Fruit fly (Drosophila melanogaster) whole organism, embryonic: ENCODE results near the gene ct.

Experiments used
- Atf-2 ChIP-seq: fragments of 200-800 bp; sonication (Bioruptor generic); optimal IDR thresholded peaks from 2 replicates; lab custom pipeline; 2016; ENCODE audit warnings: missing biosample characterization, missing genetic modification characterization
- CG10366 ChIP-seq: fragments of 200-800 bp; sonication (Bioruptor generic); IDR thresholded peaks from 2 replicates; pipeline ENCODE4 v1.3.6; 2022; ENCODE audit warnings: missing biosample characterization, missing genetic modification characterization
- CG10654 ChIP-seq: fragments of 200-800 bp; sonication (Bioruptor generic); optimal IDR thresholded peaks from 2 replicates; lab custom pipeline; 2016; ENCODE audit warnings: missing biosample characterization, missing genetic modification characterization
- CG11696 ChIP-seq: fragments of 200-800 bp; sonication (Bioruptor generic); IDR thresholded peaks from 2 replicates; pipeline ENCODE4 v1.3.6; 2022; ENCODE audit warnings: missing biosample characterization, missing genetic modification characterization
- CG13123 ChIP-seq: fragments of 200-800 bp; sonication (Bioruptor generic); optimal IDR thresholded peaks from 2 replicates; lab custom pipeline; 2016; ENCODE audit warnings: missing biosample characterization, missing genetic modification characterization
- CG13894 ChIP-seq: fragments of 200-800 bp; sonication (Bioruptor generic); optimal IDR thresholded peaks from 3 replicates; lab custom pipeline; 2018; ENCODE audit warnings: missing biosample characterization, mild to moderate bottlenecking, missing genetic modification characterization, moderate library complexity
- CG14050 ChIP-seq: fragments of 200-800 bp; sonication (Bioruptor generic); IDR thresholded peaks from 3 replicates; pipeline ENCODE4 v1.3.6; 2022; ENCODE audit warnings: missing biosample characterization, missing genetic modification characterization
- CG18599 ChIP-seq: fragments of 200-800 bp; sonication (Bioruptor generic); optimal IDR thresholded peaks from 3 replicates; lab custom pipeline; 2017; ENCODE audit warnings: missing biosample characterization, missing genetic modification characterization, mild to moderate bottlenecking, moderate library complexity, missing genetic modification reagents
- CG31441 ChIP-seq: fragments of 200-800 bp; sonication (Bioruptor generic); IDR thresholded peaks from 2 replicates; pipeline ENCODE4 v1.3.6; 2022; ENCODE audit warnings: missing biosample characterization, missing genetic modification characterization
- CG33213 ChIP-seq: fragments of 200-800 bp; sonication (Bioruptor generic); optimal IDR thresholded peaks from 3 replicates; lab custom pipeline; 2016; ENCODE audit warnings: missing biosample characterization, missing genetic modification characterization
- CG33557 ChIP-seq: fragments of 200-800 bp; sonication (Bioruptor generic); optimal IDR thresholded peaks from 2 replicates; lab custom pipeline; 2019; ENCODE audit warnings: missing biosample characterization, mild to moderate bottlenecking, missing genetic modification characterization, moderate library complexity
- CG3407 ChIP-seq: fragments of 200-800 bp; sonication (Bioruptor generic); optimal IDR thresholded peaks from 2 replicates; lab custom pipeline; 2018; ENCODE audit warnings: missing biosample characterization, mild to moderate bottlenecking, missing genetic modification characterization
- CG4820 ChIP-seq: fragments of 200-800 bp; sonication (Bioruptor generic); optimal IDR thresholded peaks from 3 replicates; lab custom pipeline; 2016; ENCODE audit warnings: missing biosample characterization, missing genetic modification characterization
- CG5953 ChIP-seq: fragments of 200-800 bp; sonication (Bioruptor generic); IDR thresholded peaks from 2 replicates; pipeline ENCODE4 v1.3.6; 2022; ENCODE audit warnings: missing biosample characterization, missing genetic modification characterization
- CG6272 ChIP-seq: fragments of 200-800 bp; sonication (Bioruptor generic); IDR thresholded peaks from 2 replicates; pipeline ENCODE4 v1.3.6; 2022; ENCODE audit warnings: missing biosample characterization, missing genetic modification characterization
- CG6689 ChIP-seq: fragments of 200-800 bp; sonication (Bioruptor generic); IDR thresholded peaks from 2 replicates; pipeline ENCODE4 v1.3.6; 2022; ENCODE audit warnings: missing biosample characterization, missing genetic modification characterization
- CG6765 ChIP-seq: fragments of 200-800 bp; sonication (Bioruptor generic); optimal IDR thresholded peaks from 3 replicates; lab custom pipeline; 2017; ENCODE audit warnings: missing biosample characterization, mild to moderate bottlenecking, missing genetic modification characterization
- CG7963 ChIP-seq: fragments of 200-800 bp; sonication (Bioruptor generic); IDR thresholded peaks from 3 replicates; pipeline ENCODE4 v1.3.6; 2022; ENCODE audit warnings: missing biosample characterization, missing genetic modification characterization; ENCODE audit not compliant: partially characterized antibody
- CG8281 ChIP-seq: fragments of 200-800 bp; sonication (Bioruptor generic); optimal IDR thresholded peaks from 2 replicates; lab custom pipeline; 2018; ENCODE audit warnings: missing biosample characterization, mild to moderate bottlenecking, missing genetic modification characterization, moderate library complexity
- CTCF ChIP-seq: fragments of 200-800 bp; sonication (Bioruptor generic); optimal IDR thresholded peaks from 2 replicates; lab custom pipeline; 2017; ENCODE audit warnings: missing biosample characterization, mild to moderate bottlenecking, missing genetic modification characterization, moderate library complexity
- D19B ChIP-seq: fragments of 200-800 bp; sonication (Bioruptor generic); optimal IDR thresholded peaks from 2 replicates; lab custom pipeline; 2017; ENCODE audit warnings: missing biosample characterization, mild to moderate bottlenecking, missing genetic modification characterization
- Dll ChIP-seq: fragments of 200-800 bp; sonication (Bioruptor generic); IDR thresholded peaks from 4 replicates; pipeline ENCODE4 v1.3.6; 2022; ENCODE audit warnings: missing biosample characterization, missing genetic modification characterization; ENCODE audit not compliant: partially characterized antibody
- ERR ChIP-seq: fragments of 200-800 bp; sonication (Bioruptor generic); optimal IDR thresholded peaks from 2 replicates; lab custom pipeline; 2016; ENCODE audit warnings: missing biosample characterization, missing genetic modification characterization
- Ets65A ChIP-seq: fragments of 200-800 bp; sonication (Bioruptor generic); peaks from one replicate; lab custom pipeline; 2016; ENCODE audit warnings: missing biosample characterization, missing genetic modification characterization
- HHEX ChIP-seq: fragments of 200-800 bp; sonication (Bioruptor generic); optimal IDR thresholded peaks from 3 replicates; lab custom pipeline; 2017; ENCODE audit warnings: missing biosample characterization, mild to moderate bottlenecking, missing genetic modification characterization, missing genetic modification reagents
- MTF-1 ChIP-seq: fragments of 200-800 bp; sonication (Bioruptor generic); optimal IDR thresholded peaks from 2 replicates; lab custom pipeline; 2018; ENCODE audit warnings: missing biosample characterization, mild to moderate bottlenecking, missing genetic modification characterization, borderline replicate concordance
- NK7.1 ChIP-seq: fragments of 200-800 bp; sonication (Bioruptor generic); optimal IDR thresholded peaks from 3 replicates; lab custom pipeline; 2016; ENCODE audit warnings: missing biosample characterization, missing genetic modification characterization
- Oaz ChIP-seq: fragments of 200-800 bp; sonication (Bioruptor generic); IDR thresholded peaks from 2 replicates; pipeline ENCODE4 v1.3.6; 2022; ENCODE audit warnings: missing biosample characterization, missing genetic modification characterization
- Optix ChIP-seq: fragments of 200-800 bp; sonication (Bioruptor generic); IDR thresholded peaks from 3 replicates; pipeline ENCODE4 v1.3.6; 2022; ENCODE audit warnings: missing biosample characterization, missing genetic modification characterization
- Pdp1 ChIP-seq, 2 experiments: fragments of 200-800 bp; sonication (Bioruptor generic); optimal IDR thresholded peaks; 3 replicates each; lab custom pipeline; 2016; ENCODE audit warnings: missing biosample characterization in 2 of 2, missing genetic modification characterization in 2 of 2, mild to moderate bottlenecking in 1 of 2, moderate library complexity in 1 of 2
- Ptx1 ChIP-seq: fragments of 200-800 bp; sonication (Bioruptor generic); IDR thresholded peaks from 2 replicates; pipeline ENCODE4 v1.3.6; 2022; ENCODE audit warnings: missing biosample characterization, missing genetic modification characterization
- abd-A ChIP-seq: fragments of 200-800 bp; sonication (Bioruptor generic); optimal IDR thresholded peaks from 3 replicates; lab custom pipeline; 2019; ENCODE audit warnings: missing biosample characterization, mild to moderate bottlenecking, missing genetic modification characterization, moderate library complexity
- ato ChIP-seq: fragments of 200-800 bp; sonication (Bioruptor generic); IDR thresholded peaks from 2 replicates; pipeline ENCODE4 v1.3.6; 2022; ENCODE audit warnings: missing biosample characterization, missing genetic modification characterization; ENCODE audit not compliant: partially characterized antibody
- az2 ChIP-seq: fragments of 200-800 bp; sonication (Bioruptor generic); optimal IDR thresholded peaks from 3 replicates; lab custom pipeline; 2016; ENCODE audit warnings: missing biosample characterization, missing genetic modification characterization
- bigmax ChIP-seq: fragments of 200-800 bp; sonication (Bioruptor generic); optimal IDR thresholded peaks from 2 replicates; lab custom pipeline; 2018; ENCODE audit warnings: missing biosample characterization, mild to moderate bottlenecking, missing genetic modification characterization
- bowl ChIP-seq: fragments of 200-800 bp; sonication (Bioruptor generic); IDR thresholded peaks from 2 replicates; pipeline ENCODE4 v1.3.6; 2022; ENCODE audit warnings: missing biosample characterization, missing genetic modification characterization
- bsh ChIP-seq, 2 experiments: fragments of 200-800 bp; sonication (Bioruptor generic); optimal IDR thresholded peaks; 2 replicates each; lab custom pipeline; 2017 to 2018; ENCODE audit warnings: mild to moderate bottlenecking in 2 of 2, missing biosample characterization in 2 of 2, missing genetic modification characterization in 2 of 2, moderate library complexity in 1 of 2
- crol ChIP-seq: fragments of 200-800 bp; sonication (Bioruptor generic); IDR thresholded peaks from 2 replicates; pipeline ENCODE4 v1.3.6; 2022; ENCODE audit warnings: missing biosample characterization, missing genetic modification characterization
- dmrt11E ChIP-seq: fragments of 200-800 bp; sonication (Bioruptor generic); optimal IDR thresholded peaks from 3 replicates; lab custom pipeline; 2018; ENCODE audit warnings: missing biosample characterization, mild to moderate bottlenecking, missing genetic modification characterization, moderate library complexity
- fd64A ChIP-seq: fragments of 200-800 bp; sonication (Bioruptor generic); optimal IDR thresholded peaks from 3 replicates; lab custom pipeline; 2018; ENCODE audit warnings: missing biosample characterization, mild to moderate bottlenecking, missing genetic modification characterization
- gcm ChIP-seq: fragments of 200-800 bp; sonication (Bioruptor generic); optimal IDR thresholded peaks from 2 replicates; lab custom pipeline; 2019; ENCODE audit warnings: missing biosample characterization, mild to moderate bottlenecking, missing genetic modification characterization, moderate library complexity
- gem ChIP-seq: fragments of 200-800 bp; sonication (Bioruptor generic); optimal IDR thresholded peaks from 2 replicates; lab custom pipeline; 2019; ENCODE audit warnings: missing biosample characterization, mild to moderate bottlenecking, missing genetic modification characterization, moderate library complexity
- org-1 ChIP-seq: fragments of 200-800 bp; sonication (Bioruptor generic); optimal IDR thresholded peaks from 2 replicates; lab custom pipeline; 2017; ENCODE audit warnings: missing biosample characterization, missing genetic modification characterization
- ranshi ChIP-seq: fragments of 200-800 bp; sonication (Bioruptor generic); IDR thresholded peaks from 2 replicates; pipeline ENCODE4 v1.3.6; 2022; ENCODE audit warnings: missing biosample characterization, missing genetic modification characterization
- row ChIP-seq: fragments of 200-800 bp; sonication (Bioruptor generic); IDR thresholded peaks from 3 replicates; pipeline ENCODE4 v1.3.6; 2022; ENCODE audit warnings: missing biosample characterization, missing genetic modification characterization
- sc ChIP-seq, 3 experiments: fragments of >200 bp in 2 of 3; fragments of 200-800 bp in 1 of 3; sonication (Bioruptor generic) in 1 of 3; optimal IDR thresholded peaks; 2 replicates in 2 of 3; 3 replicates in 1 of 3; lab custom pipeline; 2017; ENCODE audit warnings: mild to moderate bottlenecking in 1 of 3, missing biosample characterization in 1 of 3, missing genetic modification characterization in 1 of 3, missing genetic modification reagents in 1 of 3
- sens ChIP-seq: fragments of 200-800 bp; sonication (Bioruptor generic); peaks from one replicate; lab custom pipeline; 2016; ENCODE audit warnings: missing biosample characterization, missing genetic modification characterization
- sim ChIP-seq: fragments of 200-800 bp; sonication (Bioruptor generic); IDR thresholded peaks from 2 replicates; pipeline ENCODE4 v1.3.6; 2022; ENCODE audit warnings: missing biosample characterization, missing genetic modification characterization
- sima ChIP-seq: fragments of 200-800 bp; sonication (Bioruptor generic); optimal IDR thresholded peaks from 2 replicates; lab custom pipeline; 2016; ENCODE audit warnings: missing biosample characterization, missing genetic modification characterization
- sisA ChIP-seq: fragments of 200-800 bp; sonication (Bioruptor generic); IDR thresholded peaks from 2 replicates; pipeline ENCODE4 v1.3.6; 2022; ENCODE audit warnings: missing biosample characterization, missing genetic modification characterization
- so ChIP-seq: fragments of 200-800 bp; sonication (Bioruptor generic); IDR thresholded peaks from 3 replicates; pipeline ENCODE4 v1.3.6; 2022; ENCODE audit warnings: missing biosample characterization, missing genetic modification characterization
- z ChIP-seq: fragments of 200-800 bp; sonication (Bioruptor generic); IDR thresholded peaks from 3 replicates; pipeline ENCODE4 v1.3.6; 2022; ENCODE audit warnings: missing biosample characterization, missing genetic modification characterization
- zen ChIP-seq: fragments of 200-800 bp; sonication (Bioruptor generic); optimal IDR thresholded peaks from 3 replicates; lab custom pipeline; 2018; ENCODE audit warnings: missing biosample characterization, mild to moderate bottlenecking, missing genetic modification characterization, moderate library complexity

Gene ct

DNA sequence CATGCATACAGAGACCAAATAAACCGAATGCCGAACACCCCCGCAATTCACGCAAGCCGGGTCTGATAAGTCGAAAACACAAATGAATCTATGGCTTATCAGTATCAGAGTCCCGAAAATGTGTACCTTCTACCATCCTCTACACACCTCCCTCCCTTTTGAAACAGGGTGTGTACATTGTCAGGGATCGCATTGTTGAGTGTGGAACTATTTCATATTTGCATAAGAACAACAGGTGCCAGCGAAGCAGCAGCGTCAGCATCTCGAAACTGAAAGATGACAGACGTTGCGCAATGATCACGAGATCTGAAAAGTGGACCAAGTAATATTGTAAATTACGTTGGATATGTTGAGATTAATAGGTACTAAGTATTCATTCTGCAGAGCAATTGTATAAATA, 28.4 kb upstream of the ct start (continued):
- TF ChIP-seq CG33557 (GFP tag; lab: Kevin White, UChicago) (peak; percentile 27), gcm (GFP tag; lab: Kevin White, UChicago) (no peak), CG7963 (GFP tag; lab: Robert Waterston, UW) (no peak), org-1 (no peak), ranshi (GFP tag; lab: Robert Waterston, UW) (no peak), sim (GFP tag; lab: Robert Waterston, UW) (no peak), CG3407 (GFP tag; lab: Kevin White, UChicago) (peak; percentile 36), CG10366 (no peak), abd-A (tag; lab: Kevin White, UChicago) (no peak), CG14050 (no peak), Pdp1 (GFP tag; optimal IDR thresholded peaks at IDR 0.05; lab: Kevin White, UChicago) (peak in 1 of 2 experiments; percentile 70), Atf-2 (GFP tag; lab: Kevin White, UChicago) (no peak), Dll (GFP tag; lab: Robert Waterston, UW) (no peak), CG6765 (GFP tag; lab: Kevin White, UChicago) (no peak), z (GFP tag; lab: Robert Waterston, UW) (no peak), CG13894 (tag; lab: Kevin White, UChicago) (no peak), fd64A (peak; percentile 18), CG33213 (no peak), HHEX (GFP tag; lab: Kevin White, UChicago) (peak; percentile 3), Ptx1 (GFP tag; lab: Robert Waterston, UW) (0 out of 2 replicates have a peak, but pooled peaks have one; percentile 8), zen (tag; lab: Kevin White, UChicago) (no peak), sisA (no peak), CG8281 (no peak), ato (no peak), CG6689 (GFP tag; lab: Robert Waterston, UW) (no peak), CG10654 (GFP tag; lab: Kevin White, UChicago) (no peak), Oaz (GFP tag; lab: Robert Waterston, UW) (no peak), CG5953 (no peak), CG11696 (no peak), bigmax (GFP tag; lab: Kevin White, UChicago) (no peak), CG4820 (GFP tag; lab: Kevin White, UChicago) (no peak), CG31441 (GFP tag; lab: Robert Waterston, UW) (no peak), CG6272 (GFP tag; lab: Robert Waterston, UW) (no peak), crol (GFP tag; lab: Robert Waterston, UW) (0 out of 2 replicates have a peak, but pooled peaks have one; percentile 41), sima (no peak), so (GFP tag; lab: Robert Waterston, UW) (no peak), sc (optimal IDR thresholded peaks at IDR 0.05; lab: Kevin White, UChicago) (no peak), sc (GFP tag; optimal IDR thresholded peaks at IDR 0.05; lab: Kevin White, UChicago) (peak; percentile 28)

dm6 chrX:7581165-7581786, 27.0 kb upstream of the ct start:
- TF ChIP-seq dmrt11E (tag; lab: Kevin White, UChicago) = peak; percentile 6
- TF ChIP-seq Ets65A (GFP tag; lab: Kevin White, UChicago) = peak; percentile 81
- TF ChIP-seq bsh (GFP tag; optimal IDR thresholded peaks at IDR 0.05; lab: Kevin White, UChicago) = peak in 1 of 2 experiments; percentile 5
- peak; percentile 85 for TF ChIP-seq CTCF
- TF ChIP-seq ERR (GFP tag; lab: Kevin White, UChicago) = peak; percentile 62
- TF ChIP-seq D19B (GFP tag; lab: Kevin White, UChicago) = peak; percentile 64
- peak; percentile 10 for TF ChIP-seq az2 (GFP tag; lab: Kevin White, UChicago)
- TF ChIP-seq NK7.1 (GFP tag; lab: Kevin White, UChicago) = no peak
- no peak for TF ChIP-seq Optix (GFP tag; lab: Robert Waterston, UW)
- TF ChIP-seq CG13123 (GFP tag; lab: Kevin White, UChicago) = no peak
- TF ChIP-seq sens (GFP tag; lab: Kevin White, UChicago) = peak; percentile 3
- peak; percentile 39; the same call in 1 of the 3 replicates for TF ChIP-seq row (GFP tag; lab: Robert Waterston, UW)
- TF ChIP-seq bowl (GFP tag; lab: Robert Waterston, UW) = no peak
- TF ChIP-seq CG18599 (GFP tag; lab: Kevin White, UChicago) = no peak
- TF ChIP-seq gem = peak; percentile 27
- no peak for TF ChIP-seq MTF-1 (GFP tag; lab: Kevin White, UChicago)
